Fruit fly (Drosophila melanogaster) whole organism, embryonic: ENCODE data around the gene Mer.

Experiments used
- Ada2b ChIP-seq: fragments of 200-800 bp; sonication (Bioruptor generic); IDR thresholded peaks from 2 replicates; pipeline ENCODE4 v1.3.6; 2022; ENCODE audit warnings: missing biosample characterization, missing genetic modification characterization
- Adf1 ChIP-seq: fragments of 200-800 bp; sonication (Bioruptor generic); IDR thresholded peaks from 2 replicates; pipeline ENCODE4 v1.3.6; 2022; ENCODE audit warnings: missing biosample characterization, missing genetic modification characterization
- CG10431 ChIP-seq: fragments of 200-800 bp; sonication (Bioruptor generic); optimal IDR thresholded peaks from 3 replicates; lab custom pipeline; 2018; ENCODE audit warnings: missing biosample characterization, mild to moderate bottlenecking, missing genetic modification characterization
- CG10462 ChIP-seq: fragments of 200-800 bp; sonication (Bioruptor generic); optimal IDR thresholded peaks from 2 replicates; lab custom pipeline; 2016; ENCODE audit warnings: missing biosample characterization, missing genetic modification characterization
- CG11560 ChIP-seq: fragments of 200-800 bp; sonication (Bioruptor generic); IDR thresholded peaks from 3 replicates; pipeline ENCODE4 v1.3.6; 2022; ENCODE audit warnings: missing biosample characterization, missing genetic modification characterization
- CG12104 ChIP-seq: fragments of 200-800 bp; sonication (Bioruptor generic); optimal IDR thresholded peaks from 3 replicates; lab custom pipeline; 2016; ENCODE audit warnings: missing biosample characterization, missing genetic modification characterization
- CG12236 ChIP-seq: fragments of 200-800 bp; sonication (Bioruptor generic); optimal IDR thresholded peaks from 2 replicates; lab custom pipeline; 2016; ENCODE audit warnings: missing biosample characterization, missing genetic modification characterization
- CG12391 ChIP-seq: fragments of 200-800 bp; sonication (Bioruptor generic); optimal IDR thresholded peaks from 3 replicates; lab custom pipeline; 2018; ENCODE audit warnings: missing biosample characterization, mild to moderate bottlenecking, missing genetic modification characterization, moderate library complexity
- CG12769 ChIP-seq: fragments of 200-800 bp; sonication (Bioruptor generic); optimal IDR thresholded peaks from 2 replicates; lab custom pipeline; 2019; ENCODE audit warnings: missing biosample characterization, mild to moderate bottlenecking, missing genetic modification characterization, moderate library complexity
- CG13624 ChIP-seq: fragments of 200-800 bp; sonication (Bioruptor generic); optimal IDR thresholded peaks from 2 replicates; lab custom pipeline; 2016; ENCODE audit warnings: missing biosample characterization, missing genetic modification characterization
- CG15269 ChIP-seq: fragments of 200-800 bp; sonication (Bioruptor generic); optimal IDR thresholded peaks from 2 replicates; lab custom pipeline; 2018; ENCODE audit warnings: missing biosample characterization, mild to moderate bottlenecking, missing genetic modification characterization, moderate library complexity
- CG15514 ChIP-seq: fragments of 200-800 bp; sonication (Bioruptor generic); optimal IDR thresholded peaks from 3 replicates; lab custom pipeline; 2017; ENCODE audit warnings: missing biosample characterization, missing genetic modification characterization, mild to moderate bottlenecking, moderate library complexity, missing genetic modification reagents
- CG17186 ChIP-seq: fragments of 200-800 bp; sonication (Bioruptor generic); optimal IDR thresholded peaks from 3 replicates; lab custom pipeline; 2017; ENCODE audit warnings: missing biosample characterization, missing genetic modification reagents, missing genetic modification characterization
- CG17359 ChIP-seq: fragments of 200-800 bp; sonication (Bioruptor generic); optimal IDR thresholded peaks from 3 replicates; lab custom pipeline; 2018; ENCODE audit warnings: missing biosample characterization, mild to moderate bottlenecking, missing genetic modification characterization, moderate library complexity
- CG17802 ChIP-seq: fragments of 200-800 bp; sonication (Bioruptor generic); optimal IDR thresholded peaks from 2 replicates; lab custom pipeline; 2018; ENCODE audit warnings: missing biosample characterization, mild to moderate bottlenecking, missing genetic modification characterization, moderate library complexity
- CG2712 ChIP-seq: fragments of 200-800 bp; optimal IDR thresholded peaks from 3 replicates; lab custom pipeline; 2019; ENCODE audit warnings: missing biosample characterization, mild to moderate bottlenecking, missing genetic modification characterization, moderate library complexity
- CG30020 ChIP-seq: fragments of 200-800 bp; optimal IDR thresholded peaks from 2 replicates; lab custom pipeline; 2019; ENCODE audit warnings: missing biosample characterization, mild to moderate bottlenecking, missing genetic modification characterization, moderate library complexity
- CG34376 ChIP-seq: fragments of 200-800 bp; sonication (Bioruptor generic); optimal IDR thresholded peaks from 2 replicates; lab custom pipeline; 2018; ENCODE audit warnings: missing biosample characterization, mild to moderate bottlenecking, missing genetic modification characterization
- CG3726 ChIP-seq: fragments of 200-800 bp; sonication (Bioruptor generic); IDR thresholded peaks from 3 replicates; pipeline ENCODE4, ENCODE4 v1.3.6; 2022; ENCODE audit warnings: missing biosample characterization, missing genetic modification characterization
- CG3838 ChIP-seq: fragments of 200-800 bp; sonication (Bioruptor generic); optimal IDR thresholded peaks from 3 replicates; lab custom pipeline; 2016; ENCODE audit warnings: missing biosample characterization, missing genetic modification characterization
- CG4360 ChIP-seq: fragments of 200-800 bp; sonication (Bioruptor generic); IDR thresholded peaks from 2 replicates; pipeline ENCODE4 v1.3.6; 2022; ENCODE audit warnings: missing biosample characterization, missing genetic modification characterization
- CG6813 ChIP-seq: fragments of 200-800 bp; sonication (Bioruptor generic); optimal IDR thresholded peaks from 2 replicates; lab custom pipeline; 2017; ENCODE audit warnings: missing biosample characterization, missing genetic modification characterization, mild to moderate bottlenecking, moderate library complexity, missing genetic modification reagents
- CG7357 ChIP-seq: fragments of 200-800 bp; sonication (Bioruptor generic); IDR thresholded peaks from 3 replicates; pipeline ENCODE4 v1.3.6; 2022; ENCODE audit warnings: missing biosample characterization, missing genetic modification characterization
- CG7786 ChIP-seq: fragments of 200-800 bp; sonication (Bioruptor generic); optimal IDR thresholded peaks from 2 replicates; lab custom pipeline; 2016; ENCODE audit warnings: missing biosample characterization, missing genetic modification characterization
- CG8388 ChIP-seq: fragments of 200-800 bp; sonication (Bioruptor generic); optimal IDR thresholded peaks from 2 replicates; lab custom pipeline; 2019; ENCODE audit warnings: missing biosample characterization, mild to moderate bottlenecking, missing genetic modification characterization, moderate library complexity
- CG8478 ChIP-seq: fragments of >200 bp; optimal IDR thresholded peaks from 2 replicates; lab custom pipeline; 2018
- Dfd ChIP-seq, 2 experiments: fragments of >200 bp; optimal IDR thresholded peaks; 2 replicates each; lab custom pipeline; 2017; ENCODE audit warnings: missing biosample characterization in 2 of 2, missing genetic modification characterization in 2 of 2
- Dip2 ChIP-seq: fragments of 200-800 bp; sonication (Bioruptor generic); IDR thresholded peaks from 2 replicates; pipeline ENCODE4 v1.3.6; 2022; ENCODE audit warnings: missing biosample characterization, missing genetic modification characterization
- Dll ChIP-seq: fragments of 200-800 bp; sonication (Bioruptor generic); IDR thresholded peaks from 4 replicates; pipeline ENCODE4 v1.3.6; 2022; ENCODE audit warnings: missing biosample characterization, missing genetic modification characterization; ENCODE audit not compliant: partially characterized antibody
- GATAe ChIP-seq: fragments of 200-800 bp; sonication (Bioruptor generic); conservative IDR thresholded peaks from 2 replicates; pipeline ENCODE4 v1.3.6; 2022; ENCODE audit warnings: missing biosample characterization, missing genetic modification characterization
- Gsc ChIP-seq: fragments of 200-800 bp; sonication (Bioruptor generic); IDR thresholded peaks from 2 replicates; pipeline ENCODE4 v1.3.6; 2022; ENCODE audit warnings: missing biosample characterization, missing genetic modification characterization
- HHEX ChIP-seq: fragments of 200-800 bp; sonication (Bioruptor generic); optimal IDR thresholded peaks from 3 replicates; lab custom pipeline; 2017; ENCODE audit warnings: missing biosample characterization, mild to moderate bottlenecking, missing genetic modification characterization, missing genetic modification reagents
- HLH54F ChIP-seq: fragments of 200-800 bp; sonication (Bioruptor generic); optimal IDR thresholded peaks from 3 replicates; lab custom pipeline; 2016; ENCODE audit warnings: missing biosample characterization, missing genetic modification characterization
- Hr39 ChIP-seq: fragments of >200 bp; optimal IDR thresholded peaks from 2 replicates; lab custom pipeline; 2017
- Lhr ChIP-seq: fragments of 200-800 bp; sonication (Bioruptor generic); optimal IDR thresholded peaks from 3 replicates; lab custom pipeline; 2017; ENCODE audit warnings: mild to moderate bottlenecking, missing biosample characterization, missing genetic modification reagents, missing genetic modification characterization
- Myb ChIP-seq: fragments of 200-800 bp; sonication (Bioruptor generic); optimal IDR thresholded peaks from 2 replicates; lab custom pipeline; 2016; ENCODE audit warnings: missing biosample characterization, missing genetic modification characterization
- ab ChIP-seq: fragments of 200-800 bp; sonication (Bioruptor generic); optimal IDR thresholded peaks from 2 replicates; lab custom pipeline; 2016; ENCODE audit warnings: missing biosample characterization, missing genetic modification characterization
- al ChIP-seq: fragments of 200-800 bp; sonication (Bioruptor generic); IDR thresholded peaks from 2 replicates; pipeline ENCODE4 v1.3.6; 2022; ENCODE audit warnings: missing biosample characterization, missing genetic modification characterization
- cg ChIP-seq: fragments of 200-800 bp; sonication (Bioruptor generic); optimal IDR thresholded peaks from 3 replicates; lab custom pipeline; 2019; ENCODE audit warnings: missing biosample characterization, mild to moderate bottlenecking, missing genetic modification characterization, moderate library complexity
- chinmo ChIP-seq: fragments of 200-800 bp; sonication (Bioruptor generic); IDR thresholded peaks from 4 replicates; pipeline ENCODE4 v1.3.6; 2022; ENCODE audit warnings: missing biosample characterization, missing genetic modification characterization; ENCODE audit not compliant: partially characterized antibody
- emc ChIP-seq: fragments of 200-800 bp; sonication (Bioruptor generic); optimal IDR thresholded peaks from 2 replicates; lab custom pipeline; 2016; ENCODE audit warnings: missing biosample characterization, missing genetic modification characterization
- esg ChIP-seq: fragments of 200-800 bp; sonication (Bioruptor generic); conservative IDR thresholded peaks from 2 replicates; pipeline ENCODE4 v1.3.6; 2022; ENCODE audit warnings: missing biosample characterization, missing genetic modification characterization
- eve ChIP-seq, 2 experiments: fragments of >200 bp; optimal IDR thresholded peaks; 2 replicates each; lab custom pipeline; 2017; ENCODE audit warnings: missing biosample characterization in 2 of 2, missing genetic modification characterization in 2 of 2
- gsb ChIP-seq: fragments of 200-800 bp; sonication (Bioruptor generic); IDR thresholded peaks from 2 replicates; pipeline ENCODE4 v1.3.6; 2022; ENCODE audit warnings: missing biosample characterization, missing genetic modification characterization
- luna ChIP-seq: fragments of 200-800 bp; sonication (Bioruptor generic); optimal IDR thresholded peaks from 2 replicates; lab custom pipeline; 2016; ENCODE audit warnings: missing biosample characterization, missing genetic modification characterization
- pb ChIP-seq: fragments of 200-800 bp; sonication (Bioruptor generic); optimal IDR thresholded peaks from 3 replicates; lab custom pipeline; 2016; ENCODE audit warnings: missing biosample characterization, missing genetic modification characterization
- pho ChIP-seq: fragments of 200-800 bp; sonication (Bioruptor generic); optimal IDR thresholded peaks from 2 replicates; lab custom pipeline; 2016; ENCODE audit warnings: missing biosample characterization, missing genetic modification characterization
- schlank ChIP-seq: fragments of 200-800 bp; sonication (Bioruptor generic); optimal IDR thresholded peaks from 2 replicates; lab custom pipeline; 2018; ENCODE audit warnings: missing biosample characterization, mild to moderate bottlenecking, missing genetic modification characterization
- ssp ChIP-seq: fragments of 200-800 bp; sonication (Bioruptor generic); IDR thresholded peaks from 2 replicates; pipeline ENCODE4 v1.3.6; 2022; ENCODE audit warnings: missing biosample characterization, missing genetic modification characterization
- twi ChIP-seq: fragments of 200-800 bp; optimal IDR thresholded peaks from 2 replicates; lab custom pipeline; 2019; ENCODE audit warnings: missing biosample characterization, mild to moderate bottlenecking, missing genetic modification characterization, moderate library complexity

Mer gene

dm6 chrX:19712898-19713627, 19.8 kb upstream of the Mer start, which contains the start of gene meso18E (continued):
- TF ChIP-seq al (GFP tag; lab: Robert Waterston, UW) (no peak), Dfd (GFP tag; optimal IDR thresholded peaks at IDR 0.05; lab: Kevin White, UChicago) (peak in 1 of 2 experiments; percentile 1), CG11560 (no peak), twi (tag; lab: Kevin White, UChicago) (peak; percentile 91), CG8478 (lab: Kevin White, UChicago) (peak; percentile 68), gsb (GFP tag; lab: Robert Waterston, UW) (no peak), HLH54F (GFP tag; lab: Kevin White, UChicago) (no peak), Adf1 (GFP tag; lab: Robert Waterston, UW) (peak; percentile 65), cg (peak; percentile 85), CG10431 (GFP tag; lab: Kevin White, UChicago) (no peak), Lhr (GFP tag; lab: Kevin White, UChicago) (no peak), CG10462 (GFP tag; lab: Kevin White, UChicago) (no peak), Dll (GFP tag; lab: Robert Waterston, UW) (no peak), CG12769 (peak; percentile 86), CG6813 (GFP tag; lab: Kevin White, UChicago) (no peak), Hr39 (peak; percentile 97), emc (GFP tag; lab: Kevin White, UChicago) (no peak), chinmo (0 out of 4 replicates have a peak, but pooled peaks have one; percentile 7), schlank (tag; lab: Kevin White, UChicago) (no peak), esg (GFP tag; lab: Robert Waterston, UW) (no peak), CG15514 (GFP tag; lab: Kevin White, UChicago) (no peak)

dm6 chrX:19711936-19712335, 18.6 kb upstream of the Mer start:
- TF ChIP-seq CG12236 (GFP tag; lab: Kevin White, UChicago) (no peak), ssp (0 out of 2 replicates have a peak, but pooled peaks have one; percentile 25), HHEX (GFP tag; lab: Kevin White, UChicago) (no peak), CG34376 (no peak), CG4360 (GFP tag; lab: Robert Waterston, UW) (peak; percentile 83), CG30020 (tag; lab: Kevin White, UChicago) (peak; percentile 28), CG17802 (tag; lab: Kevin White, UChicago) (peak; percentile 52), GATAe (GFP tag; lab: Robert Waterston, UW) (no peak)

DNA sequence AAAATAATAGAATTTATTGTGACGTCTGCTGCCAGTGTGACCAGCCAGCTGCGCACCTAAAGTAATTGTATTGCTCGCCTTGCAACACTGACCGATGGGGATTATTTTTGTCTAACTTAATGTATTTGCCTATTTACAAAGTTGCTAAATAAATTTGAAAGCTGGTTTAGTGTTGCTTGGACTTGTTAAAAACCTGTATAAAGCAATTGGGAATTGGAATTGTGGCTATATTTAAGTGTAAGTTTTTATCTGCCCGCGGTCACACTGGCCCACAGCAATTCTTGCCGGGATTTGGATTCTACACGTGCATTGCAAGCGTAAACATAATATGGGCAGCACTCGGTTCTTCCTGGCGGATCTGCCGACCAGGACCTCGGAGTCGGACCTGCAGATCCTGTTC, 10.8 kb upstream of the Mer start, which contains the start of the genes CG14230 and CG14232:
TSS of gene CG14230 (plus strand) at position 94 of the 400 bp plus-strand sequence.
TSS of gene CG14232 (minus strand) at position 177 of the 400 bp plus-strand sequence.
- TF ChIP-seq CG15269 (tag; lab: Kevin White, UChicago) (no peak), CG17802 (tag; lab: Kevin White, UChicago) (no peak), pb (GFP tag; lab: Kevin White, UChicago) (no peak), Myb (GFP tag; lab: Kevin White, UChicago) (peak; percentile 22), CG2712 (tag; lab: Kevin White, UChicago) (no peak), CG8388 (GFP tag; lab: Kevin White, UChicago) (no peak), Gsc (GFP tag; lab: Robert Waterston, UW) (no peak), ab (GFP tag; lab: Kevin White, UChicago) (no peak), CG12104 (no peak), CG7357 (GFP tag; lab: Robert Waterston, UW) (no peak), Ada2b (no peak), pho (GFP tag; lab: Kevin White, UChicago) (no peak), CG13624 (GFP tag; lab: Kevin White, UChicago) (no peak), Dip2 (GFP tag; lab: Robert Waterston, UW) (no peak), CG7786 (no peak), CG17359 (tag; lab: Kevin White, UChicago) (no peak), CG17186 (peak; percentile 42), CG3726 (GFP tag; lab: Robert Waterston, UW) (no peak), CG3838 (GFP tag; lab: Kevin White, UChicago) (no peak), eve (GFP tag; optimal IDR thresholded peaks at IDR 0.05; lab: Kevin White, UChicago) (no peak), CG12391 (tag; lab: Kevin White, UChicago) (peak; percentile 33), luna (GFP tag; lab: Kevin White, UChicago) (no peak)
